Worm (Caenorhabditis elegans): ENCODE data around the gene K07E1.1.

Gene K07E1.1

DNA sequence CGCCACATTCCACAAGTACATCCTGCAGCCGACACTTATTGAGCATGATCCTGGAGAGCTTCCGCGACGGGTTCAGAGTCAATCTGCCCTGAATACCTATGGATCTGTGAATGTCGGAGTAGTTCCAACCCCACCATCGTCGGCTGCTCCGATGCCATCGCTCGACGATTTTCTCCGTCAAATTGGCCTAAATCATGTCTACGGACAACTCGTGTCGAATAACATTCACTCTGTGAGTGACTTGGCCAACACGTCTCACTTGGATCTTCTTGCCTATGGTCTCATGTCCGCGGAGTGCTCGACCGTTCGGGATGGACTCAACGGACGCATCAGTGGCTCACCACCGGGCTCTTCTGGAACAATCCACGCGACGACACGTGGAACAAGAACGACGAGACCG, 39.2 kb downstream of the K07E1.1 start:
- no peak for TF ChIP-seq C16A3.4 (tag; optimal IDR thresholded peaks at IDR 0.05)
- no peak for TF ChIP-seq sox-4 (tag; optimal IDR thresholded peaks at IDR 0.05)
- no peak for TF ChIP-seq snu-23 (GFP tag; optimal IDR thresholded peaks at IDR 0.05)
- no peak for TF ChIP-seq egl-27 (tag; optimal IDR thresholded peaks at IDR 0.05)
- no peak for TF ChIP-seq dpl-1 (GFP tag; optimal IDR thresholded peaks at IDR 0.05)

DNA sequence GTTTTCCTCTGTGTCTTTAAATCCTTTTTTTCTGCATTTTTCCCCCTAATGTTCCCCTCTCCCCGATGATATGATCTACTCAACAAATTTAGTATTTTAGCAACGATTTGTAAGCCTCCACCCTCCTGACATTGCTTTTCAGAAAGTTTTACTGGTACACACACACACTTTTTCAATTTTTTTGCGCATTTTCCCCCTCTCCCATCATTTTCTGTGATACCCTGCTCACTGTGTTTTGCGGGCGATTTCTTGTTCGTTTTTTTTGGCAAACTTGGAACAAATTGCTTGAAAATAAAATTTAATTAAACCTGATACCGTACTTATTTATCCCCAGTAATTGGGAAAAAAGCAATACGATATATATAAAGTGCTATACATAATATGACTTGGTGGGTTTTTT, 39.8 kb downstream of the K07E1.1 start:
- TF ChIP-seq unc-62 (GFP tag; optimal IDR thresholded peaks at IDR 0.05), result no peak
- TF ChIP-seq rnt-1 (tag; optimal IDR thresholded peaks at IDR 0.05), result no peak
- TF ChIP-seq lin-15B (tag; optimal IDR thresholded peaks at IDR 0.05), result no peak
- peak; percentile 21 for TF ChIP-seq aly-2 (tag; optimal IDR thresholded peaks at IDR 0.05)
- no peak for TF ChIP-seq irx-1 (tag; optimal IDR thresholded peaks at IDR 0.05)
- no peak for TF ChIP-seq ceh-8 (GFP tag; optimal IDR thresholded peaks at IDR 0.05)

DNA sequence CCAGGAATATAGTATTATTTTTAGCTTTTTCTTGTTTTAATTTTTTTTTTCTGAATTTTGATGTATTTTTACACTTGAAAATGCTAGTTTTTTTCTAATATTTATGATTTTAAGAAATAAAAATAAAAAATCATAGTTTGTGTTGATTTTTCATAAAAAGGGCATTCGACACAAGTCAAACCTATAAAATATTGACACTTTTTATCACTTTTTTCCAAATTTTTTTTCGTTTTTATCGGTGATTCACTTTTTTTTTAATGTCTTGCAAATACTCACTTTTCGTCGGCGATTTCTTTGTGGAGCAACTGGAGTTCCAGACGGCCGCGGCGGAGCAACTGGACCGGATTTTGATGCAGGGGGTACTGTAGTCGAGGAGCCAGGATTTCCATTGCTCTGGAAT, 46.6 kb downstream of the K07E1.1 start:
- TF ChIP-seq ceh-90 (tag; optimal IDR thresholded peaks at IDR 0.05), result no peak
- TF ChIP-seq ceh-63 (GFP tag; optimal IDR thresholded peaks at IDR 0.05), result no peak
- TF ChIP-seq nhr-19 (GFP tag; conservative IDR thresholded peaks at IDR 0.05), result no peak
- no peak for TF ChIP-seq jun-1 (tag; optimal IDR thresholded peaks at IDR 0.05)
- TF ChIP-seq nhr-20 (tag; optimal IDR thresholded peaks at IDR 0.05), result no peak
- no peak for TF ChIP-seq C16A3.4 (tag; optimal IDR thresholded peaks at IDR 0.05)
- no peak for TF ChIP-seq lin-15B (tag; optimal IDR thresholded peaks at IDR 0.05)
- TF ChIP-seq sptf-1 (tag; optimal IDR thresholded peaks at IDR 0.05), result no peak
- TF ChIP-seq grh-1 (GFP tag; IDR thresholded peaks at IDR 0.05), result no peak

DNA sequence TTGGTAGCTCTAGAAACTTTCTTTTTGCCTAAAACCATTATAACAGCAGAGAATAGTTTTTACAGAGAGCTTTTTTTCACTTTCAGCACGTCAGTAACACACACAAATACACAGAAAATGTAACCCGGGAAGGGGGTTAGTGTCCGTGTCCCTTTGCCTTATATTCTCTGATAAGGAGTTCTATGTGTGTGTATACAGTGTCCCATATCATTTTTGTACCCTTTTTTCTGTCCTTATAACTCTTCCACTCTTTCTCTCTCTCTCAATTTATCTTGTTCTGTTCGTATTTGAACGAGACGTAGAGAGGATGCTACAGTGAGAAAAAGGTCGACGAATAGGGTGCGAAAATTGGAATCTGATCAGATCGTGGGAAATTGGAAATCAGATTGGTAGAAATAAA, 47.9 kb downstream of the K07E1.1 start:
- TF ChIP-seq elt-2 (tag; optimal IDR thresholded peaks at IDR 0.05), result peak; percentile 77
- TF ChIP-seq efl-1 (optimal IDR thresholded peaks at IDR 0.05), result no peak
- peak in 1 of 2 experiments; percentile 7 for TF ChIP-seq efl-1 (GFP tag; optimal IDR thresholded peaks at IDR 0.05 in 1 of 2)
- no peak for TF ChIP-seq ztf-4 (tag; optimal IDR thresholded peaks at IDR 0.05)
- no peak for TF ChIP-seq sox-4 (tag; optimal IDR thresholded peaks at IDR 0.05)
- peak; percentile 10 for TF ChIP-seq lin-14 (GFP tag; optimal IDR thresholded peaks at IDR 0.05)

DNA sequence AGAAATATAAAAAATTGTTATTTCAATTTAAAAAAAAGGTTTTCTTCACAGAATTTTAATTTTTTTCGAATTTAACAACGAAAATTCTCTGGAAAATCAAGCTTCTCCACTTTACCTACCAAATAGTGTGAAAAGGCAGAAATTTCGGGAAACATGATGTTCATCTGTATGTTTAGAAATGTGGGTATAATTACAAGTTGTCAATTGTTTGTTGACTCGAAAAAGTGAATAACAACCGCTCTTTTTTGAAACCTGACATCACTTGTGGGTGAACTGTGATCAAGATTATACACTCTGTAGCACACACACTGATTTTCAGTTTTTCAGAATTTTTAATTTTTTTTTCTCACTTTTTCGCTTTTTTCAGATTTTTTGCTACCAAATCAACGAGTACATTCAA, 49.0 kb downstream of the K07E1.1 start:
- TF ChIP-seq fkh-8 (tag; optimal IDR thresholded peaks at IDR 0.05) (peak; percentile 20), mep-1 (tag; optimal IDR thresholded peaks at IDR 0.05) (no peak)

DNA sequence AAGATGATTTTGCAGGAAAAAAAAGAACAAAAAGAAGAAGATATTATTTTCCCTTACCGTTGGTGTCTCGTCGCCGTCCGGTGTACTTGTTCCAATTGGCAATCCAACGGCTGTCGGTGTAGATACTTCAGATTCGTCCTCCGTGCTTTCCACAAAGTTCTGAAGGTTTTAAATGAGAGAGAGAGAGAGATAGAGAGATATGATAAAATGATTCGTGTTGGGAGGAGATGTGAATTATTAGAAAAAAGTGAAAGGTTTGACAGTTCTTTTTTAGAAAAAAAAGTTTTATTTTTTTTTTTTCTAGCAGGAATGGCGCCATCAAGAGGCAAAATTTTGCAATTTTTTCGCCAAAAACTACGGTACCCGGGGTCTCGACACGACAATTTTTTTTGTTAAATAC, 49.4 kb downstream of the K07E1.1 start:
- TF ChIP-seq hlh-4 (tag; optimal IDR thresholded peaks at IDR 0.05), result no peak
- peak; percentile 82 for TF ChIP-seq blmp-1 (tag; optimal IDR thresholded peaks at IDR 0.05)
- TF ChIP-seq snpc-4 (tag; optimal IDR thresholded peaks at IDR 0.05), result no peak
- peak; percentile 25 for TF ChIP-seq nhr-85 (tag)
- peak; percentile 14 for TF ChIP-seq lin-14 (GFP tag; optimal IDR thresholded peaks at IDR 0.05)
- peak; percentile 2 for TF ChIP-seq snu-23 (GFP tag; optimal IDR thresholded peaks at IDR 0.05)

DNA sequence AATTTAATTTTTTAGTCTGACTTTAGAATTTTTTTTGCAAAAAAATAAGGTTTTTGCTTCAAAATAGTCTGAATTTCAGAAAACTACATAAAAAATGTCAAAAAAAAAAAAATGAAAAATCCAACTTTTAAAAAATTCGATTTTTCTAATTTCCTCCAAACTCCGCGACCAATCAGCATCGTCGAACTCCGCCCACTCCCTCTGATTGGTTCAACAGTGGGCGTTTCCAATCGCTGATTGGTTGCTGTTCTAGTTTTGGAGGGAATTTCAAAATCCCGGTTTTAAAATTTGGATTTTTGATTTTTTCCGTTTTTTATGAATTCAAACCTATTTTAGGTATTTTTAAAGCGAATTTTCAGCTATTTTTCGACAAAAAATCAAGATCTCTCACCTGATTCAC, 49.9 kb downstream of the K07E1.1 start:
- TF ChIP-seq efl-1 (optimal IDR thresholded peaks at IDR 0.05), result no peak
- TF ChIP-seq efl-1 (GFP tag; optimal IDR thresholded peaks at IDR 0.05 in 1 of 2), result peak in 1 of 2 experiments; percentile 11
- TF ChIP-seq lin-39 (tag; optimal IDR thresholded peaks at IDR 0.05), result no peak

DNA sequence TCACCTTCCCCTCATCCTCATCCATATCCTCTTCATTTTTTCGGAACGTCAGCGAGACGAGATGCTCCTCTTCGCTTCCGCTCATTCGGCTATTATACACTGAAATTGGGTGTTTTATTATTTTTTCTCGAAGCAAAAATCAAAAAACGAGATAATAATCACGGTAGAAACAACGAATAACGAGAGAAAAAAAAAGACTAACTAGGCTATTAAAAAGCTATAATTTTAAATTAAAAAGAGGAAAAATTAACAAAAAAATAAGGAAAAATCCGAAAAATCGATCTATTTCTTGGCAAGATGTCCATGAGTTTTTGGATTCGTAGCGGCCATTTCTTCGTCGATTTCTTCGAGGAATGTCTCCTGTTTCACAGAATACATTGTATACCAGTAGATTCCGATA, 50.4 kb downstream of the K07E1.1 start, which contains the start of gene ipla-1:
Gene ipla-1 (minus strand): TSS at position 101 of the 400 bp plus-strand sequence.
- TF ChIP-seq swsn-7 (tag; optimal IDR thresholded peaks at IDR 0.05), result no peak
- TF ChIP-seq nhr-47 (tag; optimal IDR thresholded peaks at IDR 0.05), result no peak
- TF ChIP-seq nhr-90 (tag; optimal IDR thresholded peaks at IDR 0.05; ENCODE audit: poor library complexity), result no peak
- TF ChIP-seq pqm-1 (tag; optimal IDR thresholded peaks at IDR 0.05), result no peak
- no peak for TF ChIP-seq fkh-10 (GFP tag; optimal IDR thresholded peaks at IDR 0.05)
- TF ChIP-seq nhr-77 (tag; optimal IDR thresholded peaks at IDR 0.05), result no peak
- no peak for TF ChIP-seq ztf-11 (tag; optimal IDR thresholded peaks at IDR 0.05)
- TF ChIP-seq nhr-237 (tag; optimal IDR thresholded peaks at IDR 0.05), result no peak
